Worm (Caenorhabditis elegans) whole organism, late embryonic: ENCODE results near the gene mtrf-1L.

Source experiments
- C08G9.2 ChIP-seq: sonication (generic microtip); optimal IDR thresholded peaks from 2 replicates; lab custom pipeline; 2016; ENCODE audit warnings: mild to moderate bottlenecking, missing genetic modification characterization, moderate library complexity, missing compliant biosample characterization
- Y22D7AL.16 ChIP-seq: sonication (generic microtip); optimal IDR thresholded peaks from 2 replicates; lab custom pipeline; 2016; ENCODE audit warnings: missing genetic modification characterization, missing compliant biosample characterization
- ama-1 ChIP-seq: fragments of 150-350 bp; optimal IDR thresholded peaks from 2 replicates; lab custom pipeline; 2014
- tbx-2 ChIP-seq: sonication (generic microtip); optimal IDR thresholded peaks from 2 replicates; lab custom pipeline; 2016; ENCODE audit warnings: missing genetic modification characterization, missing compliant biosample characterization

DNA sequence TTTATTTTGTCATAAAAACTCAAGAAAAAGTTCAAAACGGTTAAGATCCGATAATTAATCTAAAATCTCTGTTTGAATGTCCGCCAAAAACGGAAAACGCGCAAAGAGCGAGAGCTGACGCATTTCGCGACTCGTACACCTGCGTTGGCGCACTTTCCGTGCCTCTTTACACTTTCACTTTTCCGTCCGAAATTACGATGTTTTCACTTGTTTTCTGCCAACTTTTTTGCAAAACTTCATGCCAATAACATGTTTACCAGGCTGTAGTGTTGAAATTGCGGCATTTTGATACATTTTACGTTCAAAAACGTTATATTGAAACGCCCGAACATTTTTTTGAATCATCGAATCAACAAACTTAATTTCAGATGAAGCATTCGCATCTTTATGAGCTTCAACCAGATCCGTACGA lies 3.2 kb upstream of the mtrf-1L start, which contains the start of gene W03F8.4:
- TF ChIP-seq tbx-2 (tag; lab: Kevin White, UChicago) (peak; percentile 46), C08G9.2 (tag; lab: Kevin White, UChicago) (peak; percentile 8), ama-1 (lab: Kevin White, UChicago) (peak; percentile 89), Y22D7AL.16 (tag; lab: Kevin White, UChicago) (no peak)
